Worm (Caenorhabditis elegans) whole organism, late embryonic: Measurements from ENCODE around the gene inx-2.
A peak's percentile ranks its signal among the peaks of the same experiment; 100 is the strongest.

Source experiments
- C38D4.7 ChIP-seq: fragments of 200-800 bp; sonication (Bioruptor generic); optimal IDR thresholded peaks from 2 replicates; lab custom pipeline; 2018; ENCODE audit warnings: mild to moderate bottlenecking, missing genetic modification characterization, moderate library complexity, missing compliant biosample characterization
- F13H6.1 ChIP-seq: sonication (generic microtip); optimal IDR thresholded peaks from 2 replicates; lab custom pipeline; 2016; ENCODE audit warnings: missing genetic modification characterization, missing compliant biosample characterization
- K02D7.2 ChIP-seq: sonication (generic microtip); optimal IDR thresholded peaks from 2 replicates; lab custom pipeline; 2017; ENCODE audit warnings: mild to moderate bottlenecking, missing genetic modification characterization, missing compliant biosample characterization
- Y22D7AL.16 ChIP-seq: sonication (generic microtip); optimal IDR thresholded peaks from 2 replicates; lab custom pipeline; 2016; ENCODE audit warnings: missing genetic modification characterization, missing compliant biosample characterization
- ceh-14 ChIP-seq: sonication (generic microtip); optimal IDR thresholded peaks from 2 replicates; lab custom pipeline; 2016; ENCODE audit warnings: missing genotype, missing genetic modification characterization, missing compliant biosample characterization
- ceh-18 ChIP-seq: sonication (generic microtip); optimal IDR thresholded peaks from 2 replicates; lab custom pipeline; 2016; ENCODE audit warnings: missing genetic modification characterization, missing compliant biosample characterization
- ceh-22 ChIP-seq: sonication (generic microtip); optimal IDR thresholded peaks from 2 replicates; lab custom pipeline; 2017; ENCODE audit warnings: missing biosample characterization, missing genetic modification characterization
- ceh-24 ChIP-seq: sonication (generic microtip); optimal IDR thresholded peaks from 2 replicates; lab custom pipeline; 2016; ENCODE audit warnings: mild to moderate bottlenecking, missing genetic modification characterization, missing compliant biosample characterization
- ceh-30 ChIP-seq: fragments of 150-350 bp; optimal IDR thresholded peaks from 2 replicates; lab custom pipeline; 2014; ENCODE audit warnings: missing biosample characterization, missing genetic modification characterization
- ceh-31 ChIP-seq: sonication (generic microtip); optimal IDR thresholded peaks from 2 replicates; lab custom pipeline; 2016; ENCODE audit warnings: missing genetic modification characterization, missing compliant biosample characterization
- ceh-45 ChIP-seq: fragments of 200-800 bp; sonication (Bioruptor generic); IDR thresholded peaks from 2 replicates; pipeline ENCODE4 v1.3.6; 2022; ENCODE audit warnings: missing genetic modification reagents, missing genetic modification characterization, missing compliant biosample characterization
- ceh-6 ChIP-seq: fragments of 200-800 bp; sonication (Bioruptor generic); optimal IDR thresholded peaks from 2 replicates; lab custom pipeline; 2018; ENCODE audit warnings: mild to moderate bottlenecking, missing genetic modification characterization, missing compliant biosample characterization
- ceh-9 ChIP-seq: sonication (generic microtip); optimal IDR thresholded peaks from 2 replicates; lab custom pipeline; 2016; ENCODE audit warnings: mild to moderate bottlenecking, missing genetic modification characterization, inconsistent platforms, missing compliant biosample characterization
- dmd-4 ChIP-seq: sonication (generic microtip); optimal IDR thresholded peaks from 2 replicates; lab custom pipeline; 2016; ENCODE audit warnings: borderline replicate concordance, missing genetic modification characterization, missing compliant biosample characterization
- dve-1 ChIP-seq: sonication (generic microtip); optimal IDR thresholded peaks from 2 replicates; lab custom pipeline; 2017; ENCODE audit warnings: antibody characterized with exemption, mild to moderate bottlenecking, missing genetic modification characterization, missing compliant biosample characterization
- elt-2 ChIP-seq: sonication (generic microtip); optimal IDR thresholded peaks from 2 replicates; lab custom pipeline; 2016; ENCODE audit warnings: missing genetic modification reagents, missing genetic modification characterization, missing compliant biosample characterization
- elt-4 ChIP-seq: sonication (generic microtip); optimal IDR thresholded peaks from 2 replicates; lab custom pipeline; 2016; ENCODE audit warnings: missing genetic modification characterization, missing compliant biosample characterization
- ets-4 ChIP-seq: sonication (generic microtip); optimal IDR thresholded peaks from 2 replicates; lab custom pipeline; 2016; ENCODE audit warnings: missing genetic modification characterization, missing compliant biosample characterization
- eyg-1 ChIP-seq: sonication (generic microtip); optimal IDR thresholded peaks from 2 replicates; lab custom pipeline; 2016; ENCODE audit warnings: missing genotype, missing genetic modification characterization, missing compliant biosample characterization
- fax-1 ChIP-seq: sonication (generic microtip); optimal IDR thresholded peaks from 2 replicates; lab custom pipeline; 2016; ENCODE audit warnings: missing genotype, missing genetic modification characterization, missing compliant biosample characterization
- fkh-10 ChIP-seq: fragments of 150-350 bp; optimal IDR thresholded peaks from 2 replicates; lab custom pipeline; 2014; ENCODE audit warnings: missing biosample characterization, missing genetic modification reagents, missing genetic modification characterization
- gmeb-2 ChIP-seq: sonication (generic microtip); optimal IDR thresholded peaks from 2 replicates; lab custom pipeline; 2016; ENCODE audit warnings: missing genetic modification characterization, inconsistent platforms, missing compliant biosample characterization
- hlh-13 ChIP-seq: fragments of 200-800 bp; sonication (Bioruptor generic); optimal IDR thresholded peaks from 2 replicates; lab custom pipeline; 2018; ENCODE audit warnings: mild to moderate bottlenecking, missing genetic modification characterization, missing compliant biosample characterization
- hlh-15 ChIP-seq: sonication (generic microtip); optimal IDR thresholded peaks from 2 replicates; lab custom pipeline; 2016; ENCODE audit warnings: missing genetic modification characterization, missing compliant biosample characterization
- hlh-6 ChIP-seq: sonication (generic microtip); optimal IDR thresholded peaks from 2 replicates; lab custom pipeline; 2016; ENCODE audit warnings: missing genotype, missing genetic modification characterization, missing compliant biosample characterization
- lin-11 ChIP-seq: fragments of 200-800 bp; sonication (Bioruptor generic); optimal IDR thresholded peaks from 2 replicates; lab custom pipeline; 2018; ENCODE audit warnings: mild to moderate bottlenecking, missing genetic modification characterization, missing compliant biosample characterization
- nfya-1 ChIP-seq: sonication (generic microtip); optimal IDR thresholded peaks from 2 replicates; lab custom pipeline; 2017; ENCODE audit warnings: missing genetic modification characterization, mild to moderate bottlenecking, missing compliant biosample characterization, antibody characterized with exemption, moderate library complexity
- nhr-11 ChIP-seq: fragments of 150-350 bp; optimal IDR thresholded peaks from 2 replicates; lab custom pipeline; 2014; ENCODE audit warnings: missing biosample characterization, missing genetic modification characterization
- odd-2 ChIP-seq: sonication (generic microtip); optimal IDR thresholded peaks from 2 replicates; lab custom pipeline; 2017; ENCODE audit warnings: antibody characterized with exemption, mild to moderate bottlenecking, missing genetic modification characterization, missing compliant biosample characterization
- pat-9 ChIP-seq: fragments of 200-800 bp; sonication (Bioruptor generic); optimal IDR thresholded peaks from 2 replicates; lab custom pipeline; 2018; ENCODE audit warnings: mild to moderate bottlenecking, missing genetic modification characterization, moderate library complexity, missing compliant biosample characterization
- pax-1 ChIP-seq: fragments of 150-350 bp; optimal IDR thresholded peaks from 2 replicates; lab custom pipeline; 2014; ENCODE audit warnings: missing biosample characterization, missing genetic modification characterization
- pha-2 ChIP-seq: sonication (generic microtip); optimal IDR thresholded peaks from 2 replicates; lab custom pipeline; 2017; ENCODE audit warnings: mild to moderate bottlenecking, missing genetic modification characterization, missing compliant biosample characterization
- pha-4 ChIP-seq: fragments of 150-350 bp; optimal IDR thresholded peaks from 2 replicates; lab custom pipeline; 2018; ENCODE audit warnings: missing biosample characterization, missing genetic modification reagents, missing genetic modification characterization
- pqm-1 ChIP-seq: sonication (generic microtip); optimal IDR thresholded peaks from 2 replicates; lab custom pipeline; 2016; ENCODE audit warnings: missing genetic modification characterization, missing compliant biosample characterization
- pros-1 ChIP-seq: fragments of 150-350 bp; optimal IDR thresholded peaks from 2 replicates; lab custom pipeline; 2014; ENCODE audit warnings: missing biosample characterization, missing genetic modification reagents, missing genetic modification characterization
- ref-2 ChIP-seq: sonication (generic microtip); optimal IDR thresholded peaks from 2 replicates; lab custom pipeline; 2016; ENCODE audit warnings: missing genetic modification characterization, missing compliant biosample characterization
- rnt-1 ChIP-seq: sonication (generic microtip); optimal IDR thresholded peaks from 2 replicates; lab custom pipeline; 2016; ENCODE audit warnings: missing genetic modification characterization, missing compliant biosample characterization
- sdc-2 ChIP-seq: sonication (generic microtip); optimal IDR thresholded peaks from 2 replicates; lab custom pipeline; 2016; ENCODE audit warnings: missing genotype, missing genetic modification characterization, missing compliant biosample characterization
- sox-2 ChIP-seq: fragments of 200-800 bp; sonication (Bioruptor generic); IDR thresholded peaks from 2 replicates; pipeline ENCODE4 v1.3.6; 2022; ENCODE audit warnings: missing genetic modification reagents, missing genetic modification characterization, missing compliant biosample characterization
- syd-9 ChIP-seq: sonication (generic microtip); optimal IDR thresholded peaks from 2 replicates; lab custom pipeline; 2016; ENCODE audit warnings: mild to moderate bottlenecking, missing genetic modification characterization, moderate library complexity, missing compliant biosample characterization
- tbx-2 ChIP-seq: sonication (generic microtip); optimal IDR thresholded peaks from 2 replicates; lab custom pipeline; 2016; ENCODE audit warnings: missing genetic modification characterization, missing compliant biosample characterization
- tbx-7 ChIP-seq: sonication (generic microtip); optimal IDR thresholded peaks from 2 replicates; lab custom pipeline; 2016; ENCODE audit warnings: missing genotype, missing genetic modification characterization, missing compliant biosample characterization
- ttx-3 ChIP-seq: sonication (generic microtip); optimal IDR thresholded peaks from 2 replicates; lab custom pipeline; 2016; ENCODE audit warnings: missing genetic modification reagents, missing genetic modification characterization, missing compliant biosample characterization
- unc-3 ChIP-seq, 2 experiments: fragments of 200-800 bp in 1 of 2; sonication (Bioruptor generic) in 1 of 2; sonication (generic microtip) in 1 of 2; conservative IDR thresholded peaks in 1 of 2; optimal IDR thresholded peaks in 1 of 2; 2 replicates each; pipeline versions ENCODE4 v1.3.6 to Lab custom; 2016 to 2022; ENCODE audit warnings: missing compliant biosample characterization in 2 of 2, missing genetic modification characterization in 2 of 2, missing genetic modification reagents in 1 of 2
- unc-42 ChIP-seq: sonication (generic microtip); optimal IDR thresholded peaks from 2 replicates; lab custom pipeline; 2016; ENCODE audit warnings: missing genotype, missing genetic modification characterization, missing compliant biosample characterization
- unc-86 ChIP-seq: sonication (generic microtip); optimal IDR thresholded peaks from 2 replicates; lab custom pipeline; 2016; ENCODE audit warnings: missing genetic modification characterization, missing compliant biosample characterization
- zip-5 ChIP-seq: sonication (generic microtip); optimal IDR thresholded peaks from 2 replicates; lab custom pipeline; 2016; ENCODE audit warnings: missing genetic modification characterization, missing compliant biosample characterization

inx-2 gene

DNA sequence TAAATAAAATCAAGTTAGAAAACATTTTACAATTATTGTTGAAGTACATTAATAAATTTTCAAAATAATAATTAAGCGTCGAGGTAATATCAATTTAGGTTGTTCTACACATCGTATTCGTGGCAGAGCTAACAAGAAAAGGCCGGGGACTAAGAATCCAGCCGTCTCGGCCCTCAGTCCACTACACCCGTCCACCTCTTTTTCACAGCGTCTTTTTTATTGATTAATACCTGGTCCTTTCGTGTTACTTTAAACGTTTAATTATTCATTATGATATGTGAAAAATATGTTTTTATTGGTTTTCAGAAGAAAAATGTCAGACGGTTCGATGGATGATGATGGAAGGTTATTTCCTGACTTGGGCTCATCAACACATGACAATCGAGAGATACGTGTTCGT, 10.5 kb upstream of the inx-2 start, which contains the start of gene vhl-1 (continued):
- no peak for TF ChIP-seq pha-4 (tag; lab: Kevin White, UChicago)

DNA sequence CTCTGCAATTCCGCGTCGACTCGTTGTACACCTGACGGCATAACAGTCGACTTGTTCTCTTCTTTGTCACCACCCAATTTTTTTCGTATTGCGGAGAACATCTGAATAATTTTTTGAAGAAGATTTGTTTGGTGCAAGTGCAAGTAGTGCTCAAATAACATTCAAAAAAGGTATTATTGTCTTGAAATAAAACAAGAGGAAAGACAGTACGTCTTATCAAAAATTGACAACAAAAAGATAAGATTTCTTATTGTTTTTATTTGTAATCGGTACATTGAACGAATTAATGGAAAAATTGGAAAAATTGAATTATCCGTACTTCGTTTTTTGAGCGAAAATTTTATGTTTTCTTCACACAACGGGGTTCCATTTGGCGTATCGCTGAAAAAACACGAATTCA, 9.2 kb upstream of the inx-2 start, which contains the start of gene F08G12.1:
Gene F08G12.1, minus strand, starts transcription at position 101 of the 400 bp plus-strand sequence.
- TF ChIP-seq pax-1 (no peak), F13H6.1 (tag; lab: Kevin White, UChicago) (no peak)

DNA sequence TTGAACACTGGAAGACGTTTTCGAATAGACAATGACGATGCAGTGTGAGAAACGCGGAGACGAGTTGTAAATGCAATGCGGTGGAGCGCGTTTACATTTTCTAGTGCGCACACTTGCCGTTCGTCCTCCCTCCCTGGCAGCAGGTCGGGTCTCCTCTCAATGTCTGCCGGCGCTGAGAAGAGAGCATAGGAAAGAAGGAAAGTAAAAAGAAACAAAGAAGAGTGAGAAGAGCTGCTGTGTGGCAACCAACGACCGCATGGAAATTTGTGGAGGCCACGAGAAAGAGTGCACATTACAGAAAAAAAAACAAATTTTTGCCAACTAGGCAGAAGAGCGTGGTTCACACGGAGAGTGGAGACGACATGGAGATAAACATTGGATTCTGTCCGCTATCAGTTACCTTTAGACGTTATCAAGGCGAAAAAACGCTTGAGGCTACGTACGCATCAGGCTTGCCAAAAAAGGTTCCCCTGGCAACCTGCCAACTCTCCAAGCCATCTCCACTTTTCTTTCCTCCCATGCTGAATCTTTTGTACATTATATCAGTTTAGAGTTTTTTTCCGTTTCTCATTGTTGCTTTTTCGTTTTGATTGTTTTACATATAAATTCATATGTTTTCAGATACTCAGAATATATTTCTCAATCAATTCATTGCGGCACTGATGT, 3.2 kb upstream of the inx-2 start, which contains the start of the genes snrp-40.1 and F08G12.3:
Gene snrp-40.1, minus strand, starts transcription at position 143 of the 666 bp plus-strand sequence.
Gene F08G12.3, plus strand, starts transcription at position 616 of the 666 bp plus-strand sequence.
- no peak for TF ChIP-seq lin-11 (tag; lab: Kevin White, UChicago)
- TF ChIP-seq K02D7.2 (tag; lab: Kevin White, UChicago) = no peak
- TF ChIP-seq hlh-6 = peak; percentile 61
- TF ChIP-seq eyg-1 (tag; lab: Kevin White, UChicago) = no peak
- TF ChIP-seq ref-2 (tag; lab: Kevin White, UChicago) = peak; percentile 68
- no peak for TF ChIP-seq F13H6.1 (tag; lab: Kevin White, UChicago)
- peak; percentile 3 for TF ChIP-seq dmd-4 (tag; lab: Kevin White, UChicago)
- no peak for TF ChIP-seq ceh-22 (tag; lab: Kevin White, UChicago)
- no peak for TF ChIP-seq sox-2
- TF ChIP-seq fkh-10 (GFP tag; lab: Kevin White, UChicago) = no peak
- TF ChIP-seq zip-5 (tag; lab: Kevin White, UChicago) = no peak
- no peak for TF ChIP-seq tbx-7 (tag; lab: Kevin White, UChicago)
- TF ChIP-seq fax-1 (tag; lab: Kevin White, UChicago) = no peak
- TF ChIP-seq elt-2 (tag; lab: Kevin White, UChicago) = peak; percentile 62
- TF ChIP-seq pqm-1 (tag; lab: Kevin White, UChicago) = no peak
- TF ChIP-seq unc-3 (GFP tag; conservative IDR thresholded peaks at IDR 0.05; lab: Robert Waterston, UW) = no peak
- no peak for TF ChIP-seq unc-3 (tag; optimal IDR thresholded peaks at IDR 0.05; lab: Kevin White, UChicago)
- TF ChIP-seq gmeb-2 (tag; lab: Kevin White, UChicago) = no peak
- TF ChIP-seq rnt-1 (tag; lab: Kevin White, UChicago) = peak; percentile 51
- TF ChIP-seq ceh-6 (GFP tag; lab: Kevin White, UChicago) = no peak
- peak; percentile 44 for TF ChIP-seq pros-1 (tag; lab: Kevin White, UChicago)
- no peak for TF ChIP-seq C38D4.7 (GFP tag; lab: Kevin White, UChicago)
- TF ChIP-seq sdc-2 (tag; lab: Kevin White, UChicago) = peak; percentile 49
- TF ChIP-seq ets-4 = peak; percentile 55
- peak; percentile 10 for TF ChIP-seq syd-9 (tag; lab: Kevin White, UChicago)
- TF ChIP-seq ceh-31 = peak; percentile 82
- no peak for TF ChIP-seq elt-4 (tag; lab: Kevin White, UChicago)
- TF ChIP-seq nfya-1 (tag; lab: Kevin White, UChicago) = peak; percentile 83
- TF ChIP-seq pha-2 = no peak
- TF ChIP-seq ceh-18 (tag; lab: Kevin White, UChicago) = peak; percentile 84
- TF ChIP-seq tbx-2 (tag; lab: Kevin White, UChicago) = peak; percentile 86
- TF ChIP-seq pha-4 (tag; lab: Kevin White, UChicago) = no peak
- TF ChIP-seq nhr-11 (tag; lab: Kevin White, UChicago) = no peak
- no peak for TF ChIP-seq dve-1 (tag; lab: Kevin White, UChicago)
- no peak for TF ChIP-seq ceh-24 (tag; lab: Kevin White, UChicago)
- no peak for TF ChIP-seq hlh-15 (tag; lab: Kevin White, UChicago)
- TF ChIP-seq ceh-45 (GFP tag; lab: Robert Waterston, UW) = no peak
- no peak for TF ChIP-seq ceh-30 (tag; lab: Kevin White, UChicago)
- no peak for TF ChIP-seq pax-1
- no peak for TF ChIP-seq hlh-13 (GFP tag; lab: Kevin White, UChicago)
- TF ChIP-seq odd-2 = no peak
- TF ChIP-seq unc-86 = no peak
- TF ChIP-seq ceh-14 (tag; lab: Kevin White, UChicago) = peak; percentile 63
- TF ChIP-seq unc-42 (tag; lab: Kevin White, UChicago) = peak; percentile 41
- TF ChIP-seq ceh-9 (tag; lab: Kevin White, UChicago) = no peak
- TF ChIP-seq Y22D7AL.16 (tag; lab: Kevin White, UChicago) = no peak
- no peak for TF ChIP-seq ttx-3 (tag; lab: Kevin White, UChicago)
- TF ChIP-seq pat-9 (tag; lab: Kevin White, UChicago) = no peak
